Fruit fly (Drosophila melanogaster): ENCODE results near the gene S6kII.

The S6kII gene

DNA sequence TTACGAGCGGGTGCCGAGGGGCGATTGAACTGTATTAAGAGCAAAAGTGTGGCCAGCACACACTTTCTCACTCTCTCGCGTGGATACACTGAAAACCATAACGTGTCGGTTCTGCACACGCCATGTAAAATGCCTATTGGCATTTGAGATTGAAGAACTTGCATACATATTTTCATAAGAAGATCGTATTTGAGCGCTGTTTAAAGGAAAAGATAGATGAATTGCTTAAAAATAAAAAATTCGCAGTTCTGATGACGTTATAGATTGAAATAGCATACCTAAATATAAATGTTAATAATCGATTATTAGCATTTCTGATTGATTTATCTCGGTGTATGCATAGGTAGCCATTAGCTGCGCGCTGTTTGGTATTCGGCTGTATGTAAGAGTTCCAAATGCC, 20.7 kb upstream of the S6kII start (continued):
- TF ChIP-seq CG8281 (tag; optimal IDR thresholded peaks at IDR 0.05): no peak
- TF ChIP-seq CG18619 (GFP tag; optimal IDR thresholded peaks at IDR 0.05): no peak
- TF ChIP-seq CG6765 (GFP tag; optimal IDR thresholded peaks at IDR 0.05): no peak
- TF ChIP-seq pum (GFP tag; optimal IDR thresholded peaks at IDR 0.05): no peak
- TF ChIP-seq CG15601 (tag; optimal IDR thresholded peaks at IDR 0.05): peak; percentile 9
- TF ChIP-seq pzg (GFP tag; optimal IDR thresholded peaks at IDR 0.05): no peak
- no peak for TF ChIP-seq vvl (GFP tag; IDR thresholded peaks at IDR 0.05)
- no peak for TF ChIP-seq CG10543 (GFP tag; optimal IDR thresholded peaks at IDR 0.05)
- no peak for TF ChIP-seq Hmx (GFP tag; optimal IDR thresholded peaks at IDR 0.05)
- no peak for TF ChIP-seq bigmax (GFP tag; optimal IDR thresholded peaks at IDR 0.05)
- TF ChIP-seq gt (GFP tag; IDR thresholded peaks at IDR 0.05): no peak
- no peak for TF ChIP-seq CG7556 (GFP tag; optimal IDR thresholded peaks at IDR 0.05)
- no peak for TF ChIP-seq pnt (GFP tag; optimal IDR thresholded peaks at IDR 0.05)
- no peak for TF ChIP-seq eyg (GFP tag; optimal IDR thresholded peaks at IDR 0.05)
- peak; percentile 65 for TF ChIP-seq gem (tag; optimal IDR thresholded peaks at IDR 0.05)
- no peak for TF ChIP-seq nerfin-1 (tag; optimal IDR thresholded peaks at IDR 0.05)
- TF ChIP-seq sob (GFP tag; IDR thresholded peaks at IDR 0.05): no peak
- TF ChIP-seq CG4328 (GFP tag; optimal IDR thresholded peaks at IDR 0.05): no peak
- TF ChIP-seq CG15479 (GFP tag; optimal IDR thresholded peaks at IDR 0.05): no peak
- no peak for TF ChIP-seq CG3838 (GFP tag; optimal IDR thresholded peaks at IDR 0.05)
- TF ChIP-seq Drgx (GFP tag; IDR thresholded peaks at IDR 0.05): no peak
- no peak for TF ChIP-seq CG11456 (GFP tag; IDR thresholded peaks at IDR 0.05)
- no peak for TF ChIP-seq CG16813 (GFP tag; IDR thresholded peaks at IDR 0.05; ENCODE audit: partially characterized antibody)
- no peak for TF ChIP-seq Oaz (GFP tag; IDR thresholded peaks at IDR 0.05)
- no peak for TF ChIP-seq CG11398 (GFP tag; optimal IDR thresholded peaks at IDR 0.05)
- TF ChIP-seq slou (GFP tag; optimal IDR thresholded peaks at IDR 0.05): no peak
- no peak for TF ChIP-seq CG1832 (GFP tag; optimal IDR thresholded peaks at IDR 0.05)
- no peak for TF ChIP-seq Usf (GFP tag; optimal IDR thresholded peaks at IDR 0.05)
- TF ChIP-seq CG7357 (GFP tag; IDR thresholded peaks at IDR 0.05): no peak
- TF ChIP-seq Mes4 (GFP tag; optimal IDR thresholded peaks at IDR 0.05): no peak
- no peak for TF ChIP-seq h (optimal IDR thresholded peaks at IDR 0.05)
- TF ChIP-seq CG10431 (GFP tag; optimal IDR thresholded peaks at IDR 0.05): no peak
- no peak for TF ChIP-seq CG2889 (GFP tag; IDR thresholded peaks at IDR 0.05)
- no peak for TF ChIP-seq CG7271 (tag; optimal IDR thresholded peaks at IDR 0.05)
- TF ChIP-seq fru (optimal IDR thresholded peaks at IDR 0.05): no peak
- TF ChIP-seq CG17568 (GFP tag; optimal IDR thresholded peaks at IDR 0.05): no peak
- TF ChIP-seq CG12942 (GFP tag; optimal IDR thresholded peaks at IDR 0.05): no peak
- TF ChIP-seq CG30431 (GFP tag; optimal IDR thresholded peaks at IDR 0.05): peak; percentile 2
- TF ChIP-seq az2 (GFP tag; optimal IDR thresholded peaks at IDR 0.05): peak; percentile 27
- TF ChIP-seq Adf1 (GFP tag; IDR thresholded peaks at IDR 0.05): no peak
- peak; percentile 10 for TF ChIP-seq CG1233 (GFP tag; optimal IDR thresholded peaks at IDR 0.05)
- TF ChIP-seq slp2 (GFP tag; optimal IDR thresholded peaks at IDR 0.05): no peak
- TF ChIP-seq ftz-f1 (GFP tag; optimal IDR thresholded peaks at IDR 0.05): no peak
- TF ChIP-seq al (GFP tag; IDR thresholded peaks at IDR 0.05): no peak
- TF ChIP-seq CG6689 (GFP tag; IDR thresholded peaks at IDR 0.05): peak; percentile 42
- TF ChIP-seq disco-r (GFP tag; optimal IDR thresholded peaks at IDR 0.05): no peak
- no peak for TF ChIP-seq pita (GFP tag; optimal IDR thresholded peaks at IDR 0.05)
- no peak for TF ChIP-seq CG15514 (GFP tag; optimal IDR thresholded peaks at IDR 0.05)
- no peak for TF ChIP-seq Bteb2 (GFP tag; optimal IDR thresholded peaks at IDR 0.05)
- no peak for TF ChIP-seq Atf-2 (GFP tag; optimal IDR thresholded peaks at IDR 0.05)
- TF ChIP-seq scrt (GFP tag; optimal IDR thresholded peaks at IDR 0.05): no peak
- TF ChIP-seq lilli (GFP tag; optimal IDR thresholded peaks at IDR 0.05): peak; percentile 14
- no peak for TF ChIP-seq Gug (GFP tag; IDR thresholded peaks at IDR 0.05)
- TF ChIP-seq CG32767 (GFP tag; IDR thresholded peaks at IDR 0.05): no peak
